Fruit fly (Drosophila melanogaster): ENCODE measurements around the gene CG2841.

- TF ChIP-seq insv (optimal IDR thresholded peaks at IDR 0.05) (no peak), Sin3A (optimal IDR thresholded peaks at IDR 0.05) (no peak), h (optimal IDR thresholded peaks at IDR 0.05) (no peak), Myc (optimal IDR thresholded peaks at IDR 0.05) (no peak), psq (optimal IDR thresholded peaks at IDR 0.05) (no peak), ttk (optimal IDR thresholded peaks at IDR 0.05) (no peak)
These were observed 40.4 kb downstream of the CG2841 start, which contains the start of gene CG14050 for dm6 chrX:2325658-2326245.
